Comparison of ENCODE assay signal across 1 fruit fly cellular context in the genomic region with DNA sequence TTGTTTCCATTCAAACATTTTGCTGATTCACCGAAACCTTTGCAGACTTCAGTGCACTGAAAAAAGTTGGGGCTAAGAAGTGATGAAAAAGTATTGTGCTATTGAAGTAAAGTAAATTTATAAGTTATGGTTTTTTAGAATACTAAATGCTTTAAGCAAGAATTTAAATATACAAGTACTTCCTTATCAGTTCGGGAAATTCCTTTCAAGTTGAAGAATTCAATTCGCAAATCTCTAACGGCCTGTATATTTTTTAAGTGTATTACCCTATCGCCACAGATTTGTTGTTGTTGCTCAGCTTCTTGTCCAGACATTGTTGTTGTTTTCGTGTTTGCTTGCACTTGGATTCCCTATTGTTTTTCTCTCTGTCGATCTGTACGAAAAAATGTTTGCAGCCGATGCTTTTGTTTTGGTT.
TF ChIP-seq lines count a peak whose summit lies in the region.

No protein-coding gene starts in this region.

TF ChIP-seq in whole organism, embryonic, 481 proteins besides CTCF, POLR2A, EP300 and RAD21 (continued from another document and continues in another):
- TF ChIP-seq prd (optimal IDR thresholded peaks at IDR 0.05; lab: Kevin White, UChicago) (no peak), prd (GFP tag; IDR thresholded peaks at IDR 0.05; lab: Robert Waterston, UW) (peak; percentile 92), Jarid2 (GFP tag; optimal IDR thresholded peaks at IDR 0.05; lab: Kevin White, UChicago) (no peak), CG34422 (GFP tag; IDR thresholded peaks at IDR 0.05; lab: Robert Waterston, UW) (0 out of 3 replicates have a peak, but pooled peaks have one; percentile 50), Doc2 (GFP tag; IDR thresholded peaks at IDR 0.05; lab: Robert Waterston, UW) (0 out of 2 replicates have a peak, but pooled peaks have one; percentile 39), CG9609 (GFP tag; optimal IDR thresholded peaks at IDR 0.05; lab: Kevin White, UChicago) (peak; percentile 26), Tbp (GFP tag; optimal IDR thresholded peaks at IDR 0.05; lab: Kevin White, UChicago) (no peak), lab (GFP tag; optimal IDR thresholded peaks at IDR 0.05; lab: Kevin White, UChicago) (peak; percentile 76), CG11247 (GFP tag; IDR thresholded peaks at IDR 0.05; lab: Robert Waterston, UW) (peak; percentile 51; the same call in 1 of the 2 replicates), odd (GFP tag; optimal IDR thresholded peaks at IDR 0.05; lab: Kevin White, UChicago) (peak; percentile 40), repo (GFP tag; optimal IDR thresholded peaks at IDR 0.05; lab: Kevin White, UChicago) (peak; percentile 46), CG2129 (GFP tag; IDR thresholded peaks at IDR 0.05; lab: Robert Waterston, UW; ENCODE audit: partially characterized antibody) (no peak), ERR (GFP tag; optimal IDR thresholded peaks at IDR 0.05; lab: Kevin White, UChicago) (no peak), CG17612 (GFP tag; IDR thresholded peaks at IDR 0.05; lab: Robert Waterston, UW) (peak; percentile 56), gem (tag; optimal IDR thresholded peaks at IDR 0.05; lab: Kevin White, UChicago) (peak; percentile 85), CG30431 (GFP tag; optimal IDR thresholded peaks at IDR 0.05; lab: Kevin White, UChicago) (peak; percentile 31), Antp (GFP tag; optimal IDR thresholded peaks at IDR 0.05; lab: Kevin White, UChicago) (no peak), cato (GFP tag; optimal IDR thresholded peaks at IDR 0.05; lab: Kevin White, UChicago; ENCODE audit: borderline replicate concordance) (peak; percentile 48), shn (GFP tag; optimal IDR thresholded peaks at IDR 0.05; lab: Kevin White, UChicago) (no peak), CG8359 (GFP tag; optimal IDR thresholded peaks at IDR 0.05; lab: Kevin White, UChicago; ENCODE audit: borderline replicate concordance) (no peak), CG17568 (GFP tag; optimal IDR thresholded peaks at IDR 0.05; lab: Kevin White, UChicago) (peak; percentile 42), CG34224 (GFP tag; IDR thresholded peaks at IDR 0.05; lab: Robert Waterston, UW; ENCODE audit: partially characterized antibody) (no peak), CG8089 (GFP tag; optimal IDR thresholded peaks at IDR 0.05; lab: Kevin White, UChicago) (peak; percentile 37), trh (GFP tag; optimal IDR thresholded peaks at IDR 0.05; lab: Kevin White, UChicago) (no peak), CG17829 (tag; optimal IDR thresholded peaks at IDR 0.05; lab: Kevin White, UChicago) (peak; percentile 89), Bgb (GFP tag; IDR thresholded peaks at IDR 0.05; lab: Robert Waterston, UW; ENCODE audit: partially characterized antibody) (no peak), psq (GFP tag; optimal IDR thresholded peaks at IDR 0.05; lab: Kevin White, UChicago) (no peak), Eip74EF (GFP tag; optimal IDR thresholded peaks at IDR 0.05; lab: Kevin White, UChicago) (peak in 1 of 2 experiments; percentile 59), CG18619 (GFP tag; optimal IDR thresholded peaks at IDR 0.05; lab: Kevin White, UChicago) (peak; percentile 61), CG33557 (GFP tag; optimal IDR thresholded peaks at IDR 0.05; lab: Kevin White, UChicago) (peak; percentile 38), unpg (GFP tag; optimal IDR thresholded peaks at IDR 0.05; lab: Kevin White, UChicago) (peak; percentile 74), CG6175 (GFP tag; IDR thresholded peaks at IDR 0.05; lab: Robert Waterston, UW) (no peak), C15 (GFP tag; IDR thresholded peaks at IDR 0.05; lab: Robert Waterston, UW) (no peak), CG14710 (tag; optimal IDR thresholded peaks at IDR 0.05; lab: Kevin White, UChicago) (peak; percentile 79), Oaz (GFP tag; IDR thresholded peaks at IDR 0.05; lab: Robert Waterston, UW) (no peak), oc (tag; optimal IDR thresholded peaks at IDR 0.05; lab: Kevin White, UChicago) (peak; percentile 51), Dip3 (GFP tag; optimal IDR thresholded peaks at IDR 0.05; lab: Kevin White, UChicago) (peak; percentile 4), stc (GFP tag; IDR thresholded peaks at IDR 0.05; lab: Robert Waterston, UW) (peak; percentile 66), CG2120 (GFP tag; optimal IDR thresholded peaks at IDR 0.05; lab: Kevin White, UChicago) (peak; percentile 58), CG11723 (GFP tag; optimal IDR thresholded peaks at IDR 0.05; lab: Kevin White, UChicago) (peak; percentile 41), CG2889 (GFP tag; IDR thresholded peaks at IDR 0.05; lab: Robert Waterston, UW) (no peak), klu (GFP tag; IDR thresholded peaks at IDR 0.05; lab: Robert Waterston, UW) (0 out of 2 replicates have a peak, but pooled peaks have one; percentile 21), MBD-R2 (GFP tag; IDR thresholded peaks at IDR 0.05; lab: Robert Waterston, UW) (no peak), CG14014 (GFP tag; IDR thresholded peaks at IDR 0.05; lab: Robert Waterston, UW) (peak; percentile 52), ind (GFP tag; optimal IDR thresholded peaks at IDR 0.05; lab: Kevin White, UChicago) (peak; percentile 69), H2.0 (GFP tag; IDR thresholded peaks at IDR 0.05; lab: Robert Waterston, UW) (peak; percentile 42; the same call in 1 of the 2 replicates), CHES-1-like (GFP tag; optimal IDR thresholded peaks at IDR 0.05; lab: Kevin White, UChicago) (peak; percentile 47), ham (GFP tag; IDR thresholded peaks at IDR 0.05; lab: Robert Waterston, UW) (no peak), CG10274 (GFP tag; optimal IDR thresholded peaks at IDR 0.05; lab: Kevin White, UChicago) (peak; percentile 17), Hr78 (GFP tag; optimal IDR thresholded peaks at IDR 0.05; lab: Kevin White, UChicago) (peak in 1 of 2 experiments; percentile 30), zfh1 (GFP tag; IDR thresholded peaks at IDR 0.05; lab: Robert Waterston, UW) (peak; percentile 61), CG16815 (GFP tag; optimal IDR thresholded peaks at IDR 0.05; lab: Kevin White, UChicago) (peak; percentile 21), CG11560 (tag; IDR thresholded peaks at IDR 0.05; lab: Robert Waterston, UW) (no peak), Fer3 (tag; optimal IDR thresholded peaks at IDR 0.05; lab: Kevin White, UChicago) (peak; percentile 80), Dek (tag; optimal IDR thresholded peaks at IDR 0.05; lab: Kevin White, UChicago) (peak; percentile 8), jing (GFP tag; optimal IDR thresholded peaks at IDR 0.05; lab: Kevin White, UChicago) (peak; percentile 61), GATAe (GFP tag; conservative IDR thresholded peaks at IDR 0.05; lab: Robert Waterston, UW) (no peak), bowl (GFP tag; IDR thresholded peaks at IDR 0.05; lab: Robert Waterston, UW) (no peak), run (tag; optimal IDR thresholded peaks at IDR 0.05; lab: Kevin White, UChicago) (peak; percentile 45), Sin3A (optimal IDR thresholded peaks at IDR 0.05; lab: Kevin White, UChicago) (no peak), fru (optimal IDR thresholded peaks at IDR 0.05; lab: Kevin White, UChicago) (no peak), al (GFP tag; IDR thresholded peaks at IDR 0.05; lab: Robert Waterston, UW) (no peak), onecut (GFP tag; IDR thresholded peaks at IDR 0.05; lab: Robert Waterston, UW) (peak; percentile 64), CG6689 (GFP tag; IDR thresholded peaks at IDR 0.05; lab: Robert Waterston, UW) (peak; percentile 88), dan (GFP tag; IDR thresholded peaks at IDR 0.05; lab: Robert Waterston, UW) (no peak), CrebB (tag; optimal IDR thresholded peaks at IDR 0.05; lab: Kevin White, UChicago) (no peak), ems (GFP tag; optimal IDR thresholded peaks at IDR 0.05; lab: Kevin White, UChicago) (peak; percentile 68), CG9215 (GFP tag; IDR thresholded peaks at IDR 0.05; lab: Robert Waterston, UW) (peak; percentile 35; the same call in 1 of the 2 replicates), Mad (GFP tag; optimal IDR thresholded peaks at IDR 0.05; lab: Kevin White, UChicago) (peak; percentile 10), ap (GFP tag; IDR thresholded peaks at IDR 0.05; lab: Robert Waterston, UW) (peak; percentile 38; the same call in 1 of the 2 replicates), Rfx (GFP tag; IDR thresholded peaks at IDR 0.05; lab: Robert Waterston, UW) (peak; percentile 73), CG17385 (GFP tag; optimal IDR thresholded peaks at IDR 0.05; lab: Kevin White, UChicago) (peak; percentile 54), Six4 (GFP tag; optimal IDR thresholded peaks at IDR 0.05; lab: Kevin White, UChicago) (peak; percentile 73), luna (GFP tag; optimal IDR thresholded peaks at IDR 0.05; lab: Kevin White, UChicago) (no peak), HLHmδ (GFP tag; optimal IDR thresholded peaks at IDR 0.05; lab: Kevin White, UChicago) (no peak), H15 (GFP tag; IDR thresholded peaks at IDR 0.05; lab: Robert Waterston, UW) (peak; percentile 51; the same call in 1 of the 3 replicates), CG12236 (GFP tag; optimal IDR thresholded peaks at IDR 0.05; lab: Kevin White, UChicago) (peak; percentile 44), Pdp1 (GFP tag; optimal IDR thresholded peaks at IDR 0.05; lab: Kevin White, UChicago) (peak; percentile 31 to 35), tgo (GFP tag; IDR thresholded peaks at IDR 0.05; lab: Robert Waterston, UW) (peak; percentile 72), CG8281 (tag; optimal IDR thresholded peaks at IDR 0.05; lab: Kevin White, UChicago) (peak; percentile 62), CG16813 (GFP tag; IDR thresholded peaks at IDR 0.05; lab: Robert Waterston, UW; ENCODE audit: partially characterized antibody) (no peak), NfI (GFP tag; optimal IDR thresholded peaks at IDR 0.05; lab: Kevin White, UChicago) (peak; percentile 44), kah (GFP tag; optimal IDR thresholded peaks at IDR 0.05; lab: Kevin White, UChicago) (peak; percentile 68), emc (GFP tag; optimal IDR thresholded peaks at IDR 0.05; lab: Kevin White, UChicago) (peak; percentile 3), ash1 (GFP tag; optimal IDR thresholded peaks at IDR 0.05; lab: Kevin White, UChicago) (no peak), Dll (GFP tag; IDR thresholded peaks at IDR 0.05; lab: Robert Waterston, UW; ENCODE audit: partially characterized antibody) (no peak), Sry-β (GFP tag; optimal IDR thresholded peaks at IDR 0.05; lab: Kevin White, UChicago) (no peak), Ada2b (GFP tag; IDR thresholded peaks at IDR 0.05; lab: Robert Waterston, UW) (peak; percentile 64), schlank (tag; optimal IDR thresholded peaks at IDR 0.05; lab: Kevin White, UChicago) (no peak), nmo (GFP tag; optimal IDR thresholded peaks at IDR 0.05; lab: Kevin White, UChicago) (peak; percentile 78), gro (GFP tag; optimal IDR thresholded peaks at IDR 0.05; lab: Kevin White, UChicago) (peak; percentile 36), Hey (tag; optimal IDR thresholded peaks at IDR 0.05; lab: Kevin White, UChicago) (no peak), Hmr (GFP tag; optimal IDR thresholded peaks at IDR 0.05; lab: Kevin White, UChicago) (peak; percentile 56), B-H1 (GFP tag; IDR thresholded peaks at IDR 0.05; lab: Robert Waterston, UW) (peak; percentile 52; the same call in 1 of the 3 replicates), vfl (GFP tag; optimal IDR thresholded peaks at IDR 0.05; lab: Kevin White, UChicago) (peak; percentile 10), NFAT (GFP tag; IDR thresholded peaks at IDR 0.05; lab: Robert Waterston, UW) (peak; percentile 56; the same call in 1 of the 2 replicates), sens-2 (GFP tag; IDR thresholded peaks at IDR 0.05; lab: Robert Waterston, UW) (no peak), Gsc (GFP tag; IDR thresholded peaks at IDR 0.05; lab: Robert Waterston, UW) (peak; percentile 67; the same call in 1 of the 2 replicates), CG1603 (tag; optimal IDR thresholded peaks at IDR 0.05; lab: Kevin White, UChicago) (peak; percentile 25), CG8290 (GFP tag; optimal IDR thresholded peaks at IDR 0.05; lab: Kevin White, UChicago) (peak; percentile 43), CG8290 (tag; optimal IDR thresholded peaks at IDR 0.05; lab: Kevin White, UChicago) (no peak), cwo (GFP tag; optimal IDR thresholded peaks at IDR 0.05; lab: Kevin White, UChicago) (peak; percentile 65), Vsx1 (GFP tag; optimal IDR thresholded peaks at IDR 0.05; lab: Kevin White, UChicago) (peak; percentile 46), CG7745 (tag; optimal IDR thresholded peaks at IDR 0.05; lab: Kevin White, UChicago) (no peak), CG7987 (GFP tag; optimal IDR thresholded peaks at IDR 0.05; lab: Kevin White, UChicago) (no peak), BtbVII (GFP tag; optimal IDR thresholded peaks at IDR 0.05; lab: Kevin White, UChicago) (peak; percentile 18), CG5953 (GFP tag; IDR thresholded peaks at IDR 0.05; lab: Robert Waterston, UW) (no peak), stwl (tag; optimal IDR thresholded peaks at IDR 0.05; lab: Kevin White, UChicago) (peak; percentile 19), fd3F (GFP tag; optimal IDR thresholded peaks at IDR 0.05; lab: Kevin White, UChicago) (no peak), hkb (optimal IDR thresholded peaks at IDR 0.05; lab: Kevin White, UChicago) (no peak), hkb (GFP tag; IDR thresholded peaks at IDR 0.05; lab: Robert Waterston, UW) (peak; percentile 66), Med (GFP tag; lab: Kevin White, UChicago) (peak; percentile 91), CG1602 (GFP tag; optimal IDR thresholded peaks at IDR 0.05; lab: Kevin White, UChicago) (peak; percentile 39), Xbp1 (GFP tag; optimal IDR thresholded peaks at IDR 0.05; lab: Kevin White, UChicago) (peak; percentile 69), CG30020 (tag; optimal IDR thresholded peaks at IDR 0.05; lab: Kevin White, UChicago) (peak; percentile 12), CG15269 (tag; optimal IDR thresholded peaks at IDR 0.05; lab: Kevin White, UChicago) (peak; percentile 70), Atf-2 (GFP tag; optimal IDR thresholded peaks at IDR 0.05; lab: Kevin White, UChicago) (peak; percentile 46), CG6683 (GFP tag; optimal IDR thresholded peaks at IDR 0.05; lab: Kevin White, UChicago) (no peak), CG12744 (GFP tag; optimal IDR thresholded peaks at IDR 0.05; lab: Kevin White, UChicago) (peak; percentile 59), seq (GFP tag; IDR thresholded peaks at IDR 0.05; lab: Robert Waterston, UW) (0 out of 2 replicates have a peak, but pooled peaks have one; percentile 52), CG3726 (GFP tag; IDR thresholded peaks at IDR 0.05; lab: Robert Waterston, UW) (no peak), kay (GFP tag; optimal IDR thresholded peaks at IDR 0.05; lab: Kevin White, UChicago) (peak; percentile 67), crol (GFP tag; IDR thresholded peaks at IDR 0.05; lab: Robert Waterston, UW) (no peak), CG6791 (GFP tag; IDR thresholded peaks at IDR 0.05; lab: Robert Waterston, UW; ENCODE audit: partially characterized antibody) (no peak), E2f2 (GFP tag; IDR thresholded peaks at IDR 0.05; lab: Robert Waterston, UW) (peak; percentile 30; the same call in 1 of the 2 replicates), ssp (GFP tag; IDR thresholded peaks at IDR 0.05; lab: Robert Waterston, UW) (peak; percentile 65)
